Worm (Caenorhabditis elegans) whole organism, late embryonic: ENCODE results near the gene nhr-7.
A peak's percentile ranks its signal among the peaks of the same experiment; 100 is the strongest.

ENCODE experiments used
- C38D4.7 ChIP-seq: fragments of 200-800 bp; sonication (Bioruptor generic); optimal IDR thresholded peaks from 2 replicates; lab custom pipeline; 2018; ENCODE audit warnings: mild to moderate bottlenecking, missing genetic modification characterization, moderate library complexity, missing compliant biosample characterization
- K02D7.2 ChIP-seq: sonication (generic microtip); optimal IDR thresholded peaks from 2 replicates; lab custom pipeline; 2017; ENCODE audit warnings: mild to moderate bottlenecking, missing genetic modification characterization, missing compliant biosample characterization
- T23F11.4 ChIP-seq: fragments of 200-800 bp; sonication (Bioruptor generic); optimal IDR thresholded peaks from 2 replicates; lab custom pipeline; 2018; ENCODE audit warnings: mild to moderate bottlenecking, missing genetic modification characterization, missing compliant biosample characterization
- Y22D7AL.16 ChIP-seq: sonication (generic microtip); optimal IDR thresholded peaks from 2 replicates; lab custom pipeline; 2016; ENCODE audit warnings: missing genetic modification characterization, missing compliant biosample characterization
- ama-1 ChIP-seq: fragments of 150-350 bp; optimal IDR thresholded peaks from 2 replicates; lab custom pipeline; 2014
- ceh-14 ChIP-seq: sonication (generic microtip); optimal IDR thresholded peaks from 2 replicates; lab custom pipeline; 2016; ENCODE audit warnings: missing genotype, missing genetic modification characterization, missing compliant biosample characterization
- ceh-18 ChIP-seq: sonication (generic microtip); optimal IDR thresholded peaks from 2 replicates; lab custom pipeline; 2016; ENCODE audit warnings: missing genetic modification characterization, missing compliant biosample characterization
- ceh-19 ChIP-seq: fragments of 200-800 bp; sonication (Bioruptor generic); optimal IDR thresholded peaks from 2 replicates; lab custom pipeline; 2018; ENCODE audit warnings: mild to moderate bottlenecking, missing genetic modification characterization, missing compliant biosample characterization
- ceh-2 ChIP-seq: sonication (generic microtip); optimal IDR thresholded peaks from 2 replicates; lab custom pipeline; 2016; ENCODE audit warnings: missing genotype, missing genetic modification characterization, missing compliant biosample characterization
- ceh-30 ChIP-seq: fragments of 150-350 bp; optimal IDR thresholded peaks from 2 replicates; lab custom pipeline; 2014; ENCODE audit warnings: missing biosample characterization, missing genetic modification characterization
- ceh-48 ChIP-seq: sonication (generic microtip); optimal IDR thresholded peaks from 2 replicates; lab custom pipeline; 2016; ENCODE audit warnings: missing genetic modification characterization, inconsistent platforms, missing compliant biosample characterization
- ceh-6 ChIP-seq: fragments of 200-800 bp; sonication (Bioruptor generic); optimal IDR thresholded peaks from 2 replicates; lab custom pipeline; 2018; ENCODE audit warnings: mild to moderate bottlenecking, missing genetic modification characterization, missing compliant biosample characterization
- ceh-9 ChIP-seq: sonication (generic microtip); optimal IDR thresholded peaks from 2 replicates; lab custom pipeline; 2016; ENCODE audit warnings: mild to moderate bottlenecking, missing genetic modification characterization, inconsistent platforms, missing compliant biosample characterization
- che-1 ChIP-seq: sonication (generic microtip); optimal IDR thresholded peaks from 2 replicates; lab custom pipeline; 2016; ENCODE audit warnings: mild to moderate bottlenecking, missing genetic modification characterization, missing compliant biosample characterization
- dmd-4 ChIP-seq: sonication (generic microtip); optimal IDR thresholded peaks from 2 replicates; lab custom pipeline; 2016; ENCODE audit warnings: borderline replicate concordance, missing genetic modification characterization, missing compliant biosample characterization
- dve-1 ChIP-seq: sonication (generic microtip); optimal IDR thresholded peaks from 2 replicates; lab custom pipeline; 2017; ENCODE audit warnings: antibody characterized with exemption, mild to moderate bottlenecking, missing genetic modification characterization, missing compliant biosample characterization
- elt-2 ChIP-seq: sonication (generic microtip); optimal IDR thresholded peaks from 2 replicates; lab custom pipeline; 2016; ENCODE audit warnings: missing genetic modification reagents, missing genetic modification characterization, missing compliant biosample characterization
- ets-4 ChIP-seq: sonication (generic microtip); optimal IDR thresholded peaks from 2 replicates; lab custom pipeline; 2016; ENCODE audit warnings: missing genetic modification characterization, missing compliant biosample characterization
- eyg-1 ChIP-seq: sonication (generic microtip); optimal IDR thresholded peaks from 2 replicates; lab custom pipeline; 2016; ENCODE audit warnings: missing genotype, missing genetic modification characterization, missing compliant biosample characterization
- fax-1 ChIP-seq: sonication (generic microtip); optimal IDR thresholded peaks from 2 replicates; lab custom pipeline; 2016; ENCODE audit warnings: missing genotype, missing genetic modification characterization, missing compliant biosample characterization
- gmeb-2 ChIP-seq: sonication (generic microtip); optimal IDR thresholded peaks from 2 replicates; lab custom pipeline; 2016; ENCODE audit warnings: missing genetic modification characterization, inconsistent platforms, missing compliant biosample characterization
- hlh-13 ChIP-seq: fragments of 200-800 bp; sonication (Bioruptor generic); optimal IDR thresholded peaks from 2 replicates; lab custom pipeline; 2018; ENCODE audit warnings: mild to moderate bottlenecking, missing genetic modification characterization, missing compliant biosample characterization
- hlh-6 ChIP-seq: sonication (generic microtip); optimal IDR thresholded peaks from 2 replicates; lab custom pipeline; 2016; ENCODE audit warnings: missing genotype, missing genetic modification characterization, missing compliant biosample characterization
- hlh-8 ChIP-seq: sonication (generic microtip); optimal IDR thresholded peaks from 2 replicates; lab custom pipeline; 2016; ENCODE audit warnings: missing genotype, missing genetic modification characterization, missing compliant biosample characterization
- lin-11 ChIP-seq: fragments of 200-800 bp; sonication (Bioruptor generic); optimal IDR thresholded peaks from 2 replicates; lab custom pipeline; 2018; ENCODE audit warnings: mild to moderate bottlenecking, missing genetic modification characterization, missing compliant biosample characterization
- madf-2 ChIP-seq: sonication (generic microtip); optimal IDR thresholded peaks from 2 replicates; lab custom pipeline; 2017; ENCODE audit warnings: missing genetic modification characterization, missing compliant biosample characterization
- mec-3 ChIP-seq: sonication (generic microtip); optimal IDR thresholded peaks from 2 replicates; lab custom pipeline; 2016; ENCODE audit warnings: borderline replicate concordance, missing genetic modification characterization, missing compliant biosample characterization
- nfya-1 ChIP-seq: sonication (generic microtip); optimal IDR thresholded peaks from 2 replicates; lab custom pipeline; 2017; ENCODE audit warnings: missing genetic modification characterization, mild to moderate bottlenecking, missing compliant biosample characterization, antibody characterized with exemption, moderate library complexity
- pha-2 ChIP-seq: sonication (generic microtip); optimal IDR thresholded peaks from 2 replicates; lab custom pipeline; 2017; ENCODE audit warnings: mild to moderate bottlenecking, missing genetic modification characterization, missing compliant biosample characterization
- pros-1 ChIP-seq: fragments of 150-350 bp; optimal IDR thresholded peaks from 2 replicates; lab custom pipeline; 2014; ENCODE audit warnings: missing biosample characterization, missing genetic modification reagents, missing genetic modification characterization
- rnt-1 ChIP-seq: sonication (generic microtip); optimal IDR thresholded peaks from 2 replicates; lab custom pipeline; 2016; ENCODE audit warnings: missing genetic modification characterization, missing compliant biosample characterization
- sox-2 ChIP-seq: fragments of 200-800 bp; sonication (Bioruptor generic); IDR thresholded peaks from 2 replicates; pipeline ENCODE4 v1.3.6; 2022; ENCODE audit warnings: missing genetic modification reagents, missing genetic modification characterization, missing compliant biosample characterization
- sox-4 ChIP-seq: sonication (generic microtip); optimal IDR thresholded peaks from 2 replicates; lab custom pipeline; 2017; ENCODE audit warnings: mild to moderate bottlenecking, missing genetic modification characterization, inconsistent platforms, missing compliant biosample characterization
- syd-9 ChIP-seq: sonication (generic microtip); optimal IDR thresholded peaks from 2 replicates; lab custom pipeline; 2016; ENCODE audit warnings: mild to moderate bottlenecking, missing genetic modification characterization, moderate library complexity, missing compliant biosample characterization
- tbx-7 ChIP-seq: sonication (generic microtip); optimal IDR thresholded peaks from 2 replicates; lab custom pipeline; 2016; ENCODE audit warnings: missing genotype, missing genetic modification characterization, missing compliant biosample characterization
- ttx-3 ChIP-seq: sonication (generic microtip); optimal IDR thresholded peaks from 2 replicates; lab custom pipeline; 2016; ENCODE audit warnings: missing genetic modification reagents, missing genetic modification characterization, missing compliant biosample characterization
- unc-3 ChIP-seq, 2 experiments: fragments of 200-800 bp in 1 of 2; sonication (Bioruptor generic) in 1 of 2; sonication (generic microtip) in 1 of 2; conservative IDR thresholded peaks in 1 of 2; optimal IDR thresholded peaks in 1 of 2; 2 replicates each; pipeline versions ENCODE4 v1.3.6 to Lab custom; 2016 to 2022; ENCODE audit warnings: missing compliant biosample characterization in 2 of 2, missing genetic modification characterization in 2 of 2, missing genetic modification reagents in 1 of 2
- unc-42 ChIP-seq: sonication (generic microtip); optimal IDR thresholded peaks from 2 replicates; lab custom pipeline; 2016; ENCODE audit warnings: missing genotype, missing genetic modification characterization, missing compliant biosample characterization
- unc-55 ChIP-seq: sonication (generic microtip); optimal IDR thresholded peaks from 2 replicates; lab custom pipeline; 2017; ENCODE audit warnings: missing biosample characterization, missing genetic modification reagents, missing genetic modification characterization
- unc-86 ChIP-seq: sonication (generic microtip); optimal IDR thresholded peaks from 2 replicates; lab custom pipeline; 2016; ENCODE audit warnings: missing genetic modification characterization, missing compliant biosample characterization
- zip-5 ChIP-seq: sonication (generic microtip); optimal IDR thresholded peaks from 2 replicates; lab custom pipeline; 2016; ENCODE audit warnings: missing genetic modification characterization, missing compliant biosample characterization

The nhr-7 gene

DNA sequence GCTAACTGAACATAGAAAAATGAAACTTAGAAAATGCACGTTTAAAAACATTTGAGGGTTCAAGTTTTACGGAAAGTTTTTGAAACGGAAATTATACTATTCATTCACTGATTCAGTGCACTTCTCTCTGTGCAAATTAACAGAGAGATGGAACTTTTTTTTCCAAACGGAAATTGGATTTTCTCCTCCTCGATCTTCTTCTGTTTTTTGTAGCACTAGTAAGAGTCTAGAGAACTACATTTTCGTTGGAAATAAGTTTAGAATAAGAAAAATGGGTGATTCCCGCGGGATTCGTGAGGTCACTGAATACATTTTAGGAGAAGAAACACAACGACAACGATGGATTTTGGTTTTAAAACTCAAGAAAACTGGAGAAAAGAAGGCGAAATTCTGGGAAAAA, 35.4 kb downstream of the nhr-7 start:
- no peak for TF ChIP-seq ceh-14 (tag; lab: Kevin White, UChicago)
- peak; percentile 44 for TF ChIP-seq unc-42 (tag; lab: Kevin White, UChicago)

DNA sequence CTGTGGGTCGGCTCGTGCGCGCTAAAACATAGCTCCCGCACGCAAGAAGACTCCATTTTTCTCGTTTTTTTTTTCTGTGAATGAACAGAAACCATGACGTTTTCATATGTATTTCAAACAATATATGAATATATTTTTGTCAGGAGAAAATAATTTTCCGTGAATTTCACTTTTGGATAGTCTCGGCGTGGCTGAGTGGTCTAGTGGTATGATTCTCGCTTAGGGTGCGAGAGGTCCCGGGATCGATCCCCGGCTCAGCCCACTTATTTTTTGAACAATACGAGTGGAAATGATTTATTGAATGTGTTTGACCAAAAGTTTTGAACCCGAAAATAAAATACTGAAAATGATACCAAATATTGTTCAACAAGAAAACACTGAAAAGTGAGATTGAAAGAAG, 39.8 kb downstream of the nhr-7 start:
- TF ChIP-seq rnt-1 (tag; lab: Kevin White, UChicago) (no peak), ceh-9 (tag; lab: Kevin White, UChicago) (no peak)

ce11 chrIV:11230069-11230468, 41.1 kb downstream of the nhr-7 start, which contains the start of gene best-7:
best-7 (minus strand) TSS chrIV:11230307.
- TF ChIP-seq Y22D7AL.16 (tag; lab: Kevin White, UChicago): no peak
- TF ChIP-seq dmd-4 (tag; lab: Kevin White, UChicago): no peak
- TF ChIP-seq elt-2 (tag; lab: Kevin White, UChicago): no peak
- no peak for TF ChIP-seq ceh-6
- TF ChIP-seq ama-1: no peak
- TF ChIP-seq T23F11.4 (GFP tag; lab: Kevin White, UChicago): no peak
- TF ChIP-seq zip-5 (tag; lab: Kevin White, UChicago): no peak
- TF ChIP-seq nfya-1: no peak

- TF ChIP-seq ceh-30 (no peak), hlh-8 (tag; lab: Kevin White, UChicago) (no peak), pros-1 (tag; lab: Kevin White, UChicago) (no peak), che-1 (tag; lab: Kevin White, UChicago) (no peak), hlh-13 (GFP tag; lab: Kevin White, UChicago) (no peak), hlh-6 (tag; lab: Kevin White, UChicago) (no peak), C38D4.7 (no peak)
Observed at ce11 chrIV:11229013-11229412, 42.1 kb downstream of the nhr-7 start.

- TF ChIP-seq ttx-3 (tag; lab: Kevin White, UChicago) (no peak), lin-11 (no peak), fax-1 (tag; lab: Kevin White, UChicago) (no peak), che-1 (tag; lab: Kevin White, UChicago) (no peak), hlh-13 (GFP tag; lab: Kevin White, UChicago) (no peak), madf-2 (no peak), K02D7.2 (tag; lab: Kevin White, UChicago) (no peak), ceh-18 (no peak), zip-5 (tag; lab: Kevin White, UChicago) (no peak), unc-42 (tag; lab: Kevin White, UChicago) (no peak), unc-55 (no peak), unc-3 (GFP tag; conservative IDR thresholded peaks at IDR 0.05; lab: Robert Waterston, UW) (no peak), unc-3 (tag; optimal IDR thresholded peaks at IDR 0.05; lab: Kevin White, UChicago) (no peak), sox-4 (tag; lab: Kevin White, UChicago) (no peak), ceh-14 (tag; lab: Kevin White, UChicago) (no peak), unc-86 (no peak), eyg-1 (tag; lab: Kevin White, UChicago) (no peak), pha-2 (tag; lab: Kevin White, UChicago) (no peak), ceh-6 (no peak), ceh-2 (tag; lab: Kevin White, UChicago) (no peak), ets-4 (tag; lab: Kevin White, UChicago) (no peak)
Observed at ce11 chrIV:11226545-11226944, 44.6 kb downstream of the nhr-7 start.

- TF ChIP-seq madf-2 (no peak), C38D4.7 (no peak), ceh-48 (tag; lab: Kevin White, UChicago) (no peak), elt-2 (tag; lab: Kevin White, UChicago) (no peak), unc-42 (tag; lab: Kevin White, UChicago) (no peak), fax-1 (tag; lab: Kevin White, UChicago) (no peak), dve-1 (tag; lab: Kevin White, UChicago) (no peak), tbx-7 (tag; lab: Kevin White, UChicago) (no peak), pha-2 (tag; lab: Kevin White, UChicago) (no peak), ceh-19 (GFP tag; lab: Kevin White, UChicago) (no peak), ceh-30 (no peak), syd-9 (tag; lab: Kevin White, UChicago) (no peak), mec-3 (tag; lab: Kevin White, UChicago) (no peak), Y22D7AL.16 (tag; lab: Kevin White, UChicago) (no peak), gmeb-2 (tag; lab: Kevin White, UChicago) (no peak), sox-2 (GFP tag; lab: Robert Waterston, UW) (no peak)
- TF ChIP-seq, all 69 proteins: peak for 0
Observed at ce11 chrIV:11225206-11225605, 46.0 kb downstream of the nhr-7 start, which contains the start of gene col-125. col-125 (plus strand) TSS chrIV:11225506.
